Worm (Caenorhabditis elegans) whole organism, midembryonic: ENCODE results near the gene T04C12.33.

Experiments
- T22C8.4 ChIP-seq: fragments of 200-800 bp; sonication (Bioruptor generic); IDR thresholded peaks from 2 replicates; pipeline ENCODE4 v1.3.6; 2022; ENCODE audit warnings: missing genetic modification characterization, missing compliant biosample characterization
- cog-1 ChIP-seq: sonication (generic microtip); optimal IDR thresholded peaks from 2 replicates; lab custom pipeline; 2016; ENCODE audit warnings: missing genetic modification characterization, missing compliant biosample characterization
- flt-1 ChIP-seq: fragments of 200-800 bp; sonication (Bioruptor generic); IDR thresholded peaks from 2 replicates; pipeline ENCODE4 v1.3.6; 2022; ENCODE audit warnings: missing genetic modification characterization, missing compliant biosample characterization
- klf-2 ChIP-seq: fragments of 200-800 bp; sonication (Bioruptor generic); conservative IDR thresholded peaks from 2 replicates; pipeline ENCODE4 v1.3.6; 2022; ENCODE audit warnings: missing genetic modification reagents, missing genetic modification characterization, missing compliant biosample characterization
- med-1 ChIP-seq: sonication (generic microtip); optimal IDR thresholded peaks from 2 replicates; lab custom pipeline; 2017; ENCODE audit warnings: missing genetic modification characterization, mild to moderate bottlenecking, missing compliant biosample characterization, antibody characterized with exemption, missing genetic modification reagents; ENCODE audit not compliant: insufficient read depth
- ref-1 ChIP-seq: fragments of 200-800 bp; sonication (Bioruptor generic); conservative IDR thresholded peaks from 2 replicates; pipeline ENCODE4 v1.3.6; 2022; ENCODE audit warnings: missing genetic modification reagents, missing genetic modification characterization, missing compliant biosample characterization
- tab-1 ChIP-seq: fragments of 200-800 bp; sonication (Bioruptor generic); IDR thresholded peaks from 2 replicates; pipeline ENCODE4 v1.3.6; 2022; ENCODE audit warnings: missing genetic modification characterization, missing compliant biosample characterization
- ztf-23 ChIP-seq: fragments of 200-800 bp; sonication (Bioruptor generic); IDR thresholded peaks from 2 replicates; pipeline ENCODE4 v1.3.6; 2022; ENCODE audit warnings: missing genetic modification reagents, missing genetic modification characterization, missing compliant biosample characterization

DNA sequence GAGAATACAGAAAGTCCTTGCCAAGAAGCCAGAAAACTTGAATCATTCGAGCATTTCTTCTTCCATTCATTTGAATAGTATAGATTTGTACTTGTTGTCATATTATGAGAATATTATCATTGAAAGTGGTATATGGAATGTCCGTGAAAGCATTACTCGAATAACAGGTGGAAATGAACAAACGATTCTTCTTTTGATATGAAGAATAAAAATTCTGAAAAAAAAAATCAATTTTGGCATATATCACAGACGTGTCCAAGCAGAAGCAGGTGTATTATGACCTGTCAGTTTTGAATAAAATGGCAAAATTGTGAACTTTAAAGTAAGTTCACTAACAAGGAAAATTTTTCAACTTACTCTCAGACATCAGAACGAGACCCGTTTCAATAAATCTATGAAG is 5.0 kb downstream of the T04C12.33 start, which contains the start of gene srh-75:
- TF ChIP-seq klf-2 (GFP tag; lab: Robert Waterston, UW), result no peak
- TF ChIP-seq ztf-23 (GFP tag; lab: Robert Waterston, UW), result no peak
- TF ChIP-seq ref-1 (GFP tag; lab: Robert Waterston, UW), result no peak
- TF ChIP-seq flt-1 (GFP tag; lab: Robert Waterston, UW), result no peak
- TF ChIP-seq T22C8.4 (GFP tag; lab: Robert Waterston, UW), result no peak
- TF ChIP-seq tab-1 (GFP tag; lab: Robert Waterston, UW), result no peak
- no peak for TF ChIP-seq med-1 (GFP tag; lab: Kevin White, UChicago)
- no peak for TF ChIP-seq cog-1 (tag; lab: Kevin White, UChicago)
